Worm (Caenorhabditis elegans) whole organism, midembryonic: ENCODE measurements around the gene Y60A3A.19.

Source experiments
- cog-1 ChIP-seq: sonication (generic microtip); optimal IDR thresholded peaks from 2 replicates; lab custom pipeline; 2016; ENCODE audit warnings: missing genetic modification characterization, missing compliant biosample characterization
- flt-1 ChIP-seq: fragments of 200-800 bp; sonication (Bioruptor generic); IDR thresholded peaks from 2 replicates; pipeline ENCODE4 v1.3.6; 2022; ENCODE audit warnings: missing genetic modification characterization, missing compliant biosample characterization
- klf-2 ChIP-seq: fragments of 200-800 bp; sonication (Bioruptor generic); conservative IDR thresholded peaks from 2 replicates; pipeline ENCODE4 v1.3.6; 2022; ENCODE audit warnings: missing genetic modification reagents, missing genetic modification characterization, missing compliant biosample characterization
- med-1 ChIP-seq: sonication (generic microtip); optimal IDR thresholded peaks from 2 replicates; lab custom pipeline; 2017; ENCODE audit warnings: missing genetic modification characterization, mild to moderate bottlenecking, missing compliant biosample characterization, antibody characterized with exemption, missing genetic modification reagents; ENCODE audit not compliant: insufficient read depth
- ref-1 ChIP-seq: fragments of 200-800 bp; sonication (Bioruptor generic); conservative IDR thresholded peaks from 2 replicates; pipeline ENCODE4 v1.3.6; 2022; ENCODE audit warnings: missing genetic modification reagents, missing genetic modification characterization, missing compliant biosample characterization
- tab-1 ChIP-seq: fragments of 200-800 bp; sonication (Bioruptor generic); IDR thresholded peaks from 2 replicates; pipeline ENCODE4 v1.3.6; 2022; ENCODE audit warnings: missing genetic modification characterization, missing compliant biosample characterization
- ztf-23 ChIP-seq: fragments of 200-800 bp; sonication (Bioruptor generic); IDR thresholded peaks from 2 replicates; pipeline ENCODE4 v1.3.6; 2022; ENCODE audit warnings: missing genetic modification reagents, missing genetic modification characterization, missing compliant biosample characterization
- ztf-29 ChIP-seq: fragments of 200-800 bp; sonication (Bioruptor generic); IDR thresholded peaks from 2 replicates; pipeline ENCODE4 v1.3.6; 2022; ENCODE audit warnings: missing genetic modification reagents, missing genetic modification characterization, missing compliant biosample characterization

- TF ChIP-seq med-1 (GFP tag; lab: Kevin White, UChicago) (no peak), ztf-29 (GFP tag; lab: Robert Waterston, UW) (no peak), flt-1 (GFP tag; lab: Robert Waterston, UW) (no peak), ref-1 (GFP tag; lab: Robert Waterston, UW) (no peak), klf-2 (GFP tag; lab: Robert Waterston, UW) (no peak), ztf-23 (no peak), cog-1 (no peak), tab-1 (GFP tag; lab: Robert Waterston, UW) (no peak)
Observed at ce11 chrV:19899167-19899566, 17.2 kb upstream of the Y60A3A.19 start, which contains the start of gene Y116F11B.14.
